Worm (Caenorhabditis elegans) whole organism, young adult: Measurements from ENCODE around the gene tbce-1.

Experiments
- F37B4.10 ChIP-seq: fragments of 200-800 bp; sonication (Bioruptor generic); IDR thresholded peaks from 2 replicates; pipeline ENCODE4 v1.3.6; 2022; ENCODE audit warnings: missing genetic modification characterization, missing compliant biosample characterization
- attf-6 ChIP-seq: fragments of 200-800 bp; sonication (Bioruptor generic); IDR thresholded peaks from 2 replicates; pipeline ENCODE4 v1.3.6; 2022; ENCODE audit warnings: missing genetic modification reagents, missing genetic modification characterization, missing compliant biosample characterization
- dpff-1 ChIP-seq: sonication (generic microtip); optimal IDR thresholded peaks from 2 replicates; lab custom pipeline; 2017; ENCODE audit warnings: mild to moderate bottlenecking, missing genetic modification characterization, missing compliant biosample characterization
- efl-1 ChIP-seq: fragments of 150-350 bp; optimal IDR thresholded peaks from 2 replicates; lab custom pipeline; 2014; ENCODE audit warnings: missing biosample characterization, missing genetic modification reagents, missing genetic modification characterization
- hmg-20 ChIP-seq: fragments of 200-800 bp; sonication (Bioruptor generic); IDR thresholded peaks from 2 replicates; pipeline ENCODE4 v1.3.6; 2022; ENCODE audit warnings: missing genetic modification reagents, missing genetic modification characterization, missing compliant biosample characterization
- madf-3 ChIP-seq: fragments of 200-800 bp; sonication (Bioruptor generic); IDR thresholded peaks from 2 replicates; pipeline ENCODE4 v1.3.6; 2022; ENCODE audit warnings: missing genetic modification reagents, missing genetic modification characterization, missing compliant biosample characterization
- snpc-4 ChIP-seq, 5 experiments: fragments of 150-350 bp in 1 of 5; sonication (generic microtip) in 4 of 5; optimal IDR thresholded peaks; 2 replicates each; lab custom pipeline; 2014 to 2018; ENCODE audit warnings: missing genetic modification characterization in 5 of 5, missing biosample characterization in 3 of 5, antibody characterized with exemption in 2 of 5, mild to moderate bottlenecking in 2 of 5, missing compliant biosample characterization in 2 of 5, missing genotype in 2 of 5, moderate library complexity in 2 of 5, missing genetic modification reagents in 1 of 5
- sptf-2 ChIP-seq: fragments of 200-800 bp; sonication (Bioruptor generic); optimal IDR thresholded peaks from 2 replicates; lab custom pipeline; 2018; ENCODE audit warnings: mild to moderate bottlenecking, missing genetic modification characterization, missing compliant biosample characterization
- unc-130 ChIP-seq: sonication (generic microtip); optimal IDR thresholded peaks from 2 replicates; lab custom pipeline; 2016; ENCODE audit warnings: missing genetic modification reagents, missing genetic modification characterization, missing compliant biosample characterization

DNA sequence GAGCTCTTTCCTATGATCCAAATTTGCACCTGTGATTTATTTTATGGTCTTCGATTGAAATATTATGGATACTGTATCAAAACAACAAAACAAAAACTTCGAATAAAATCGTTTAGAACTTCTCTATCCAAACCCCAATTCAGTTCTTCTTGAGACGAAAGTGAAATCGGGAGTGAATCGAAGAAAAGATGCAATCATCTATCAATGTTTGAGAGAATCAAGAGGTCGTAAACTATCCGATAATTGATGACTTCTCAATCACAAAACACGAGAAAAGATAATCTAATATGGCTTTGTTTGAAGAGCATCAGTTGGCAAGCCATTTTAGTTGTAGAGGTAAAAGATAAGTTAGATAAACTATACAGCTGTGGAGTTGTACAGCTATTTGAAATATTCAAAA lies 23.3 kb downstream of the tbce-1 start:
- TF ChIP-seq efl-1 (GFP tag; lab: Kevin White, UChicago) (no peak), sptf-2 (GFP tag; lab: Kevin White, UChicago) (no peak), F37B4.10 (no peak), unc-130 (GFP tag; lab: Kevin White, UChicago) (no peak), hmg-20 (GFP tag; lab: Robert Waterston, UW) (no peak), dpff-1 (tag; lab: Kevin White, UChicago) (no peak), madf-3 (GFP tag; lab: Robert Waterston, UW) (no peak), snpc-4 (GFP tag; optimal IDR thresholded peaks at IDR 0.05; lab: Kevin White, UChicago) (no peak), snpc-4 (tag; optimal IDR thresholded peaks at IDR 0.05; lab: Kevin White, UChicago) (no peak), attf-6 (GFP tag; lab: Robert Waterston, UW) (no peak)
